Worm (Caenorhabditis elegans): Measurements from ENCODE around the gene eif-2Bgamma.

DNA sequence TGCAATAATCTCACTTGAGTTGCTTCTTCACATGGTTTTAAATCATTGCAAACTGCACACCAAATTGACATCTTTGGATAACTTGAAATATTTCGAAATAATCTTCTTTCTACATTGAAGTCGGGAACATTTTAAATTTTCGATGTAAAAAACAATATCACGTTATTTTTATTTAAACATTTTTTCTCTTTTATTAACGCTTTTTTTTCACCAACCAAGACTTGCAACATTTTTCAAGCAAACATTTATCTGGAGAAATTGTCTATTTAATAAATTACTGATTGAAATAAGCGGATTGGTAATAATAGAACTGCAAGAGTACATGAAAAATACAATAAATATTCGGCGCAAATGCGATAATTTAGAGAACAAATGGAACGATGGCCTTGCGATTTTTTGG lies 3.1 kb upstream of the eif-2Bgamma start, which contains the start of gene C15F1.5:
- TF ChIP-seq ztf-4 (tag; optimal IDR thresholded peaks at IDR 0.05), result no peak
- no peak for TF ChIP-seq ceh-16 (tag; optimal IDR thresholded peaks at IDR 0.05)
- no peak for TF ChIP-seq ceh-9 (tag; optimal IDR thresholded peaks at IDR 0.05)
- TF ChIP-seq fos-1 (tag; optimal IDR thresholded peaks at IDR 0.05), result no peak
- no peak for TF ChIP-seq nhr-237 (tag; optimal IDR thresholded peaks at IDR 0.05)
